4 fruit fly cellular contexts compared by ENCODE assay signal in genomic region chrX:3057970-3058369, dm6.
TF ChIP-seq lines count a peak whose summit lies in the region.
"Not testable (repeated sequence)": the region's sequence is repeated elsewhere in the genome, so short reads cannot be mapped to it uniquely, and the experiment has no call there.

No protein-coding gene starts in this region.

- TF ChIP-seq CTCF in whole organism, embryonic (GFP tag; optimal IDR thresholded peaks at IDR 0.05; lab: Kevin White, UChicago): not testable (repeated sequence)

TF ChIP-seq in whole organism, embryonic, 481 proteins besides CTCF, POLR2A, EP300 and RAD21 (continues in another document):
- TF ChIP-seq dmrt99B (tag; optimal IDR thresholded peaks at IDR 0.05; lab: Kevin White, UChicago) (peak; percentile 31), CG2678 (tag; optimal IDR thresholded peaks at IDR 0.05; lab: Kevin White, UChicago) (peak; percentile 41), CG4707 (GFP tag; optimal IDR thresholded peaks at IDR 0.05; lab: Kevin White, UChicago) (peak; percentile 36), phol (tag; optimal IDR thresholded peaks at IDR 0.05; lab: Kevin White, UChicago) (peak; percentile 44), Blimp-1 (GFP tag; optimal IDR thresholded peaks at IDR 0.05; lab: Kevin White, UChicago) (peak; percentile 47), CG8924 (tag; optimal IDR thresholded peaks at IDR 0.05; lab: Kevin White, UChicago) (peak; percentile 9), Abd-B (GFP tag; optimal IDR thresholded peaks at IDR 0.05; lab: Kevin White, UChicago) (peak; percentile 52), sc (GFP tag; optimal IDR thresholded peaks at IDR 0.05; lab: Kevin White, UChicago) (peak; percentile 10), CG31441 (GFP tag; IDR thresholded peaks at IDR 0.05; lab: Robert Waterston, UW) (0 out of 2 replicates have a peak, but pooled peaks have one; percentile 27), Oli (tag; optimal IDR thresholded peaks at IDR 0.05; lab: Kevin White, UChicago) (peak; percentile 36), CG17361 (GFP tag; IDR thresholded peaks at IDR 0.05; lab: Robert Waterston, UW) (peak; percentile 48; the same call in 1 of the 3 replicates), sens (GFP tag; lab: Kevin White, UChicago) (peak; percentile 54), dmrt11E (tag; optimal IDR thresholded peaks at IDR 0.05; lab: Kevin White, UChicago) (peak; percentile 51), CG13424 (tag; optimal IDR thresholded peaks at IDR 0.05; lab: Kevin White, UChicago) (peak; percentile 40), gcm (GFP tag; optimal IDR thresholded peaks at IDR 0.05; lab: Kevin White, UChicago) (peak; percentile 8), CG7839 (tag; optimal IDR thresholded peaks at IDR 0.05; lab: Kevin White, UChicago) (peak; percentile 40), nom (GFP tag; optimal IDR thresholded peaks at IDR 0.05; lab: Kevin White, UChicago) (peak; percentile 8), CG12391 (tag; optimal IDR thresholded peaks at IDR 0.05; lab: Kevin White, UChicago) (peak; percentile 24), CG18262 (tag; optimal IDR thresholded peaks at IDR 0.05; lab: Kevin White, UChicago) (peak; percentile 43), Vsx1 (GFP tag; optimal IDR thresholded peaks at IDR 0.05; lab: Kevin White, UChicago) (peak; percentile 56), CG17829 (tag; optimal IDR thresholded peaks at IDR 0.05; lab: Kevin White, UChicago) (peak; percentile 11)
- not testable (repeated sequence) for TF ChIP-seq sc (optimal IDR thresholded peaks at IDR 0.05; lab: Kevin White, UChicago)

TF ChIP-seq in whole organism, prepupa, 60 proteins besides CTCF, POLR2A, EP300 and RAD21 (continues in another document):
- TF ChIP-seq CG3032 (tag; optimal IDR thresholded peaks at IDR 0.05; lab: Kevin White, UChicago): peak; percentile 34
- TF ChIP-seq CG3919 (GFP tag; optimal IDR thresholded peaks at IDR 0.05; lab: Kevin White, UChicago): peak; percentile 8
- peak; percentile 14 for TF ChIP-seq topi (GFP tag; optimal IDR thresholded peaks at IDR 0.05; lab: Kevin White, UChicago)
- peak; percentile 27 for TF ChIP-seq OdsH (GFP tag; optimal IDR thresholded peaks at IDR 0.05; lab: Kevin White, UChicago)
- TF ChIP-seq Sox102F (GFP tag; optimal IDR thresholded peaks at IDR 0.05; lab: Kevin White, UChicago): peak; percentile 9
- TF ChIP-seq fd59A (GFP tag; optimal IDR thresholded peaks at IDR 0.05; lab: Kevin White, UChicago): peak; percentile 7
- TF ChIP-seq dsx (GFP tag; optimal IDR thresholded peaks at IDR 0.05; lab: Kevin White, UChicago; ENCODE audit: poor library complexity, severe bottlenecking): peak; percentile 12
- TF ChIP-seq spab (GFP tag; optimal IDR thresholded peaks at IDR 0.05; lab: Kevin White, UChicago): peak; percentile 25
- TF ChIP-seq lz (GFP tag; optimal IDR thresholded peaks at IDR 0.05; lab: Kevin White, UChicago): peak; percentile 8
- peak; percentile 36 for TF ChIP-seq Ets96B (tag; optimal IDR thresholded peaks at IDR 0.05; lab: Kevin White, UChicago)
- peak; percentile 29 for TF ChIP-seq achi (GFP tag; optimal IDR thresholded peaks at IDR 0.05; lab: Kevin White, UChicago)
- peak; percentile 13 for TF ChIP-seq CG10669 (GFP tag; optimal IDR thresholded peaks at IDR 0.05; lab: Kevin White, UChicago)
- peak; percentile 5 for TF ChIP-seq Met (GFP tag; optimal IDR thresholded peaks at IDR 0.05; lab: Kevin White, UChicago)
- TF ChIP-seq ss (GFP tag; optimal IDR thresholded peaks at IDR 0.05; lab: Kevin White, UChicago): peak in 1 of 2 experiments; percentile 42
- TF ChIP-seq CG6792 (GFP tag; optimal IDR thresholded peaks at IDR 0.05; lab: Kevin White, UChicago): peak; percentile 25
- TF ChIP-seq Eip78C (GFP tag; lab: Kevin White, UChicago): peak; percentile 65
- peak; percentile 12 for TF ChIP-seq CG32006 (GFP tag; optimal IDR thresholded peaks at IDR 0.05; lab: Kevin White, UChicago)
- TF ChIP-seq acj6 (GFP tag; optimal IDR thresholded peaks at IDR 0.05; lab: Kevin White, UChicago): peak; percentile 10
- TF ChIP-seq esn (GFP tag; optimal IDR thresholded peaks at IDR 0.05; lab: Kevin White, UChicago): peak; percentile 31
- TF ChIP-seq Eip75B (GFP tag; optimal IDR thresholded peaks at IDR 0.05; lab: Kevin White, UChicago): peak; percentile 5
- peak; percentile 39 for TF ChIP-seq pdm3 (GFP tag; optimal IDR thresholded peaks at IDR 0.05; lab: Kevin White, UChicago)
- peak; percentile 64 for TF ChIP-seq svp (GFP tag; lab: Kevin White, UChicago)
- peak; percentile 9 for TF ChIP-seq CG8632 (GFP tag; optimal IDR thresholded peaks at IDR 0.05; lab: Kevin White, UChicago)

TF ChIP-seq in whole organism, pupa, 21 proteins besides CTCF, POLR2A, EP300 and RAD21:
- TF ChIP-seq CG15710 (tag; optimal IDR thresholded peaks at IDR 0.05; lab: Kevin White, UChicago): peak; percentile 34
- TF ChIP-seq CG17806 (tag; optimal IDR thresholded peaks at IDR 0.05; lab: Kevin White, UChicago): peak; percentile 37
- peak; percentile 24 for TF ChIP-seq Pif1A (GFP tag; optimal IDR thresholded peaks at IDR 0.05; lab: Kevin White, UChicago)
- peak; percentile 54 for TF ChIP-seq CG8159 (tag; optimal IDR thresholded peaks at IDR 0.05; lab: Kevin White, UChicago)
- peak; percentile 32 for TF ChIP-seq CG9948 (tag; optimal IDR thresholded peaks at IDR 0.05; lab: Kevin White, UChicago)
- TF ChIP-seq CG14655 (GFP tag; optimal IDR thresholded peaks at IDR 0.05; lab: Kevin White, UChicago): peak; percentile 43
- TF ChIP-seq CG8301 (tag; optimal IDR thresholded peaks at IDR 0.05; lab: Kevin White, UChicago): peak; percentile 7
TF ChIP-seq in whole organism, pupa: peak in this region for 7; not testable (repeated sequence) for 14.

TF ChIP-seq in whole organism, wandering third instar larva, 38 proteins besides CTCF, POLR2A, EP300 and RAD21:
- TF ChIP-seq psq (GFP tag; optimal IDR thresholded peaks at IDR 0.05; lab: Kevin White, UChicago) (peak; percentile 2), h (GFP tag; optimal IDR thresholded peaks at IDR 0.05; lab: Kevin White, UChicago) (peak; percentile 1), fru (GFP tag; optimal IDR thresholded peaks at IDR 0.05; lab: Kevin White, UChicago) (peak; percentile 19), HLH106 (tag; optimal IDR thresholded peaks at IDR 0.05; lab: Kevin White, UChicago) (peak; percentile 37), foxo (GFP tag; optimal IDR thresholded peaks at IDR 0.05; lab: Kevin White, UChicago) (peak in 1 of 2 experiments; percentile 3)
TF ChIP-seq in whole organism, wandering third instar larva: peak in this region for 5; not testable (repeated sequence) for 33.
